Fruit fly (Drosophila melanogaster): ENCODE data around the gene Ada.

Gene Ada

dm6 chr3R:9050519-9051119 is 14.4 kb upstream of the Ada start, which contains the start of gene Nmdmc (continued):
- no peak for TF ChIP-seq CG13296 (GFP tag; optimal IDR thresholded peaks at IDR 0.05)
- peak; percentile 11 for TF ChIP-seq sd (tag; optimal IDR thresholded peaks at IDR 0.05)
- no peak for TF ChIP-seq CG10654 (GFP tag; optimal IDR thresholded peaks at IDR 0.05)
- no peak for TF ChIP-seq CG7928 (GFP tag; optimal IDR thresholded peaks at IDR 0.05)
- TF ChIP-seq C15 (GFP tag; IDR thresholded peaks at IDR 0.05), result no peak
- TF ChIP-seq CG10366 (GFP tag; IDR thresholded peaks at IDR 0.05), result no peak
- no peak for TF ChIP-seq Hey (tag; optimal IDR thresholded peaks at IDR 0.05)
- TF ChIP-seq CG17912 (GFP tag; optimal IDR thresholded peaks at IDR 0.05), result no peak
- TF ChIP-seq ac (GFP tag; optimal IDR thresholded peaks at IDR 0.05), result no peak
- peak; percentile 43 for TF ChIP-seq CG12659 (GFP tag; optimal IDR thresholded peaks at IDR 0.05)
- peak; percentile 38 for TF ChIP-seq YL-1 (GFP tag; optimal IDR thresholded peaks at IDR 0.05)
- TF ChIP-seq MTF-1 (GFP tag; optimal IDR thresholded peaks at IDR 0.05; ENCODE audit: borderline replicate concordance), result no peak
- TF ChIP-seq Meics (GFP tag; optimal IDR thresholded peaks at IDR 0.05), result no peak
- no peak for TF ChIP-seq pb (GFP tag; optimal IDR thresholded peaks at IDR 0.05)
- TF ChIP-seq CTCF (GFP tag; optimal IDR thresholded peaks at IDR 0.05), result peak; percentile 18
- no peak for TF ChIP-seq H2.0 (GFP tag; IDR thresholded peaks at IDR 0.05)
- no peak for TF ChIP-seq CG5953 (GFP tag; IDR thresholded peaks at IDR 0.05)
- TF ChIP-seq MESR4 (GFP tag; optimal IDR thresholded peaks at IDR 0.05), result peak; percentile 80
- no peak for TF ChIP-seq grn (GFP tag; optimal IDR thresholded peaks at IDR 0.05)
- no peak for TF ChIP-seq al (GFP tag; IDR thresholded peaks at IDR 0.05)
- no peak for TF ChIP-seq dimm (GFP tag; IDR thresholded peaks at IDR 0.05)
- TF ChIP-seq tup (GFP tag; optimal IDR thresholded peaks at IDR 0.05), result no peak
- TF ChIP-seq Scr (GFP tag; IDR thresholded peaks at IDR 0.05; ENCODE audit: partially characterized antibody), result no peak
- TF ChIP-seq Trl (optimal IDR thresholded peaks at IDR 0.05), result no peak
- TF ChIP-seq Trl (GFP tag; optimal IDR thresholded peaks at IDR 0.05), result no peak
- no peak for TF ChIP-seq CG3065 (GFP tag; optimal IDR thresholded peaks at IDR 0.05)
- TF ChIP-seq Aef1 (GFP tag; IDR thresholded peaks at IDR 0.05), result no peak
- TF ChIP-seq tap (tag; optimal IDR thresholded peaks at IDR 0.05), result no peak
- no peak for TF ChIP-seq CG11398 (GFP tag; optimal IDR thresholded peaks at IDR 0.05)
- TF ChIP-seq en (GFP tag; optimal IDR thresholded peaks at IDR 0.05), result no peak
- no peak for TF ChIP-seq Rx (GFP tag; IDR thresholded peaks at IDR 0.05)
- TF ChIP-seq Sin3A (optimal IDR thresholded peaks at IDR 0.05), result peak; percentile 77
- no peak for TF ChIP-seq B-H2 (GFP tag; optimal IDR thresholded peaks at IDR 0.05)
- no peak for TF ChIP-seq crp (GFP tag; optimal IDR thresholded peaks at IDR 0.05)
- peak; percentile 87 for TF ChIP-seq nerfin-1 (tag; optimal IDR thresholded peaks at IDR 0.05)
- no peak for TF ChIP-seq CG7839 (tag; optimal IDR thresholded peaks at IDR 0.05)
- no peak for TF ChIP-seq rib (GFP tag; IDR thresholded peaks at IDR 0.05)
- no peak for TF ChIP-seq her (GFP tag; optimal IDR thresholded peaks at IDR 0.05)
- peak; percentile 14 for TF ChIP-seq CG30020 (tag; optimal IDR thresholded peaks at IDR 0.05)
- TF ChIP-seq chif (GFP tag; optimal IDR thresholded peaks at IDR 0.05), result no peak
- TF ChIP-seq stwl (tag; optimal IDR thresholded peaks at IDR 0.05), result peak; percentile 77
- no peak for TF ChIP-seq sr (GFP tag; IDR thresholded peaks at IDR 0.05)
- TF ChIP-seq hb (GFP tag; IDR thresholded peaks at IDR 0.05; ENCODE audit: partially characterized antibody), result no peak
- peak; percentile 78 for TF ChIP-seq pzg (GFP tag; optimal IDR thresholded peaks at IDR 0.05)
- no peak for TF ChIP-seq CG4424 (GFP tag; optimal IDR thresholded peaks at IDR 0.05)
- TF ChIP-seq Oli (tag; optimal IDR thresholded peaks at IDR 0.05), result no peak
- no peak for TF ChIP-seq CG3838 (GFP tag; optimal IDR thresholded peaks at IDR 0.05)
- peak; percentile 26 for TF ChIP-seq CG34376 (GFP tag; optimal IDR thresholded peaks at IDR 0.05)
- no peak for TF ChIP-seq bbx (GFP tag; IDR thresholded peaks at IDR 0.05; ENCODE audit: partially characterized antibody)
- TF ChIP-seq nmo (GFP tag; optimal IDR thresholded peaks at IDR 0.05), result peak; percentile 51
- TF ChIP-seq mld (GFP tag; IDR thresholded peaks at IDR 0.05; ENCODE audit: partially characterized antibody), result no peak
- TF ChIP-seq tin (GFP tag; optimal IDR thresholded peaks at IDR 0.05), result no peak
